Worm (Caenorhabditis elegans) whole organism, young adult: Measurements from ENCODE around the gene Y105C5A.1269.

ENCODE experiments used
- B0019.2 ChIP-seq: fragments of 200-800 bp; sonication (Bioruptor generic); conservative IDR thresholded peaks from 2 replicates; pipeline ENCODE4 v1.3.6; 2022; ENCODE audit warnings: missing genetic modification reagents, missing genetic modification characterization, missing compliant biosample characterization
- B0336.3 ChIP-seq: fragments of 200-800 bp; sonication (Bioruptor generic); IDR thresholded peaks from 2 replicates; pipeline ENCODE4 v1.3.6; 2022; ENCODE audit warnings: missing genetic modification characterization, missing compliant biosample characterization
- C06A6.2 ChIP-seq: fragments of 200-800 bp; sonication (Bioruptor generic); conservative IDR thresholded peaks from 2 replicates; pipeline ENCODE4 v1.3.6; 2022; ENCODE audit warnings: missing genetic modification characterization, missing compliant biosample characterization
- C17E4.6 ChIP-seq: fragments of 200-800 bp; sonication (Bioruptor generic); IDR thresholded peaks from 2 replicates; pipeline ENCODE4 v1.3.6; 2022; ENCODE audit warnings: missing genetic modification reagents, missing genetic modification characterization, missing compliant biosample characterization
- D2030.7 ChIP-seq: fragments of 200-800 bp; sonication (Bioruptor generic); IDR thresholded peaks from 2 replicates; pipeline ENCODE4 v1.3.6; 2022; ENCODE audit warnings: missing genetic modification reagents, missing genetic modification characterization, missing compliant biosample characterization
- F33H1.4 ChIP-seq: fragments of 200-800 bp; sonication (Bioruptor generic); IDR thresholded peaks from 2 replicates; pipeline ENCODE4 v1.3.6; 2022; ENCODE audit warnings: missing genetic modification reagents, missing genetic modification characterization, missing compliant biosample characterization
- F39B2.1 ChIP-seq: fragments of 200-800 bp; sonication (Bioruptor generic); IDR thresholded peaks from 2 replicates; pipeline ENCODE4 v1.3.6; 2022; ENCODE audit warnings: missing genetic modification reagents, missing genetic modification characterization, missing compliant biosample characterization
- Y53F4B.3 ChIP-seq: fragments of 200-800 bp; sonication (Bioruptor generic); IDR thresholded peaks from 2 replicates; pipeline ENCODE4 v1.3.6; 2022; ENCODE audit warnings: missing genetic modification reagents, missing genetic modification characterization, missing compliant biosample characterization
- Y56A3A.18 ChIP-seq: fragments of 200-800 bp; sonication (Bioruptor generic); IDR thresholded peaks from 2 replicates; pipeline ENCODE4 v1.3.6; 2022; ENCODE audit warnings: missing genetic modification reagents, missing genetic modification characterization, missing compliant biosample characterization
- Y67H2A.10 ChIP-seq: fragments of 200-800 bp; sonication (Bioruptor generic); conservative IDR thresholded peaks from 2 replicates; pipeline ENCODE4 v1.3.6; 2022; ENCODE audit warnings: missing genetic modification reagents, missing genetic modification characterization, missing compliant biosample characterization
- Y79H2A.3 ChIP-seq: fragments of 200-800 bp; sonication (Bioruptor generic); conservative IDR thresholded peaks from 2 replicates; pipeline ENCODE4 v1.3.6; 2022; ENCODE audit warnings: missing genetic modification reagents, missing genetic modification characterization, missing compliant biosample characterization
- Y95B8A.8 ChIP-seq: fragments of 200-800 bp; sonication (Bioruptor generic); IDR thresholded peaks from 2 replicates; pipeline ENCODE4 v1.3.6; 2022; ENCODE audit warnings: missing genetic modification reagents, missing genetic modification characterization, missing compliant biosample characterization
- ZK185.1 ChIP-seq: sonication (generic microtip); optimal IDR thresholded peaks from 2 replicates; lab custom pipeline; 2016; ENCODE audit warnings: mild to moderate bottlenecking, missing genetic modification characterization, missing compliant biosample characterization; ENCODE audit not compliant: poor library complexity, severe bottlenecking
- aptf-2 ChIP-seq: fragments of 200-800 bp; sonication (Bioruptor generic); conservative IDR thresholded peaks from 2 replicates; pipeline ENCODE4 v1.3.6; 2022; ENCODE audit warnings: missing genetic modification reagents, missing genetic modification characterization, missing compliant biosample characterization
- attf-3 ChIP-seq: fragments of 200-800 bp; sonication (Bioruptor generic); conservative IDR thresholded peaks from 2 replicates; pipeline ENCODE4 v1.3.6; 2022; ENCODE audit warnings: missing genetic modification reagents, missing genetic modification characterization, missing compliant biosample characterization
- attf-6 ChIP-seq: fragments of 200-800 bp; sonication (Bioruptor generic); IDR thresholded peaks from 2 replicates; pipeline ENCODE4 v1.3.6; 2022; ENCODE audit warnings: missing genetic modification reagents, missing genetic modification characterization, missing compliant biosample characterization
- bed-1 ChIP-seq: fragments of 200-800 bp; sonication (Bioruptor generic); IDR thresholded peaks from 2 replicates; pipeline ENCODE4 v1.3.6; 2022; ENCODE audit warnings: missing genetic modification reagents, missing genetic modification characterization, missing compliant biosample characterization
- cebp-2 ChIP-seq: fragments of 200-800 bp; sonication (Bioruptor generic); IDR thresholded peaks from 2 replicates; pipeline ENCODE4 v1.3.6; 2022; ENCODE audit warnings: missing genetic modification characterization, missing compliant biosample characterization
- ceh-40 ChIP-seq: fragments of 200-800 bp; sonication (Bioruptor generic); IDR thresholded peaks from 2 replicates; pipeline ENCODE4 v1.3.6; 2022; ENCODE audit warnings: missing genetic modification characterization, missing compliant biosample characterization
- ceh-58 ChIP-seq: fragments of 200-800 bp; sonication (Bioruptor generic); IDR thresholded peaks from 2 replicates; pipeline ENCODE4 v1.3.6; 2022; ENCODE audit warnings: missing genetic modification characterization, missing compliant biosample characterization
- ceh-79 ChIP-seq: sonication (generic microtip); optimal IDR thresholded peaks from 2 replicates; lab custom pipeline; 2017; ENCODE audit warnings: mild to moderate bottlenecking, missing genetic modification characterization, missing compliant biosample characterization
- ceh-91 ChIP-seq: fragments of 200-800 bp; sonication (Bioruptor generic); IDR thresholded peaks from 2 replicates; pipeline ENCODE4 v1.3.6; 2022; ENCODE audit warnings: missing genetic modification reagents, missing genetic modification characterization, missing compliant biosample characterization
- dox-1 ChIP-seq: fragments of 200-800 bp; sonication (Bioruptor generic); IDR thresholded peaks from 2 replicates; pipeline ENCODE4 v1.3.6; 2022; ENCODE audit warnings: missing genetic modification reagents, missing genetic modification characterization, missing compliant biosample characterization
- dpl-1 ChIP-seq: fragments of 150-350 bp; optimal IDR thresholded peaks from 2 replicates; lab custom pipeline; 2014; ENCODE audit warnings: missing biosample characterization, missing genetic modification reagents, missing genetic modification characterization
- egl-18 ChIP-seq: fragments of 200-800 bp; sonication (Bioruptor generic); IDR thresholded peaks from 2 replicates; pipeline ENCODE4 v1.3.6; 2022; ENCODE audit warnings: missing genetic modification reagents, missing genetic modification characterization, missing compliant biosample characterization
- egl-44 ChIP-seq: fragments of 200-800 bp; sonication (Bioruptor generic); IDR thresholded peaks from 2 replicates; pipeline ENCODE4 v1.3.6; 2022; ENCODE audit warnings: missing genetic modification reagents, missing genetic modification characterization, missing compliant biosample characterization
- hsf-1 ChIP-seq: fragments of 200-800 bp; sonication (Bioruptor generic); IDR thresholded peaks from 2 replicates; pipeline ENCODE4 v1.3.6; 2022; ENCODE audit warnings: missing genetic modification reagents, missing genetic modification characterization, missing compliant biosample characterization
- let-526 ChIP-seq: fragments of 200-800 bp; sonication (Bioruptor generic); IDR thresholded peaks from 2 replicates; pipeline ENCODE4 v1.3.6; 2022; ENCODE audit warnings: missing genetic modification reagents, missing genetic modification characterization, missing compliant biosample characterization
- let-607 ChIP-seq, 2 experiments: fragments of 200-800 bp in 1 of 2; sonication (Bioruptor generic) in 1 of 2; sonication (generic microtip) in 1 of 2; optimal IDR thresholded peaks; 2 replicates each; lab custom pipeline; 2016 to 2018; ENCODE audit warnings: mild to moderate bottlenecking in 2 of 2, missing compliant biosample characterization in 2 of 2, missing genetic modification characterization in 2 of 2, moderate library complexity in 2 of 2, missing genotype in 1 of 2
- madf-3 ChIP-seq: fragments of 200-800 bp; sonication (Bioruptor generic); IDR thresholded peaks from 2 replicates; pipeline ENCODE4 v1.3.6; 2022; ENCODE audit warnings: missing genetic modification reagents, missing genetic modification characterization, missing compliant biosample characterization
- madf-8 ChIP-seq: fragments of 200-800 bp; sonication (Bioruptor generic); conservative IDR thresholded peaks from 2 replicates; pipeline ENCODE4 v1.3.6; 2022; ENCODE audit warnings: missing genetic modification reagents, missing genetic modification characterization, missing compliant biosample characterization
- mxl-1 ChIP-seq: sonication (generic microtip); optimal IDR thresholded peaks from 2 replicates; lab custom pipeline; 2016; ENCODE audit warnings: missing genetic modification characterization, missing compliant biosample characterization
- nfya-2 ChIP-seq: fragments of 200-800 bp; sonication (Bioruptor generic); IDR thresholded peaks from 2 replicates; pipeline ENCODE4 v1.3.6; 2022; ENCODE audit warnings: missing genetic modification reagents, missing genetic modification characterization, missing compliant biosample characterization
- pbrm-1 ChIP-seq: fragments of 200-800 bp; sonication (Bioruptor generic); IDR thresholded peaks from 2 replicates; pipeline ENCODE4 v1.3.6; 2022; ENCODE audit warnings: missing genetic modification reagents, missing genetic modification characterization, missing compliant biosample characterization
- rcor-1 ChIP-seq: fragments of 200-800 bp; sonication (Bioruptor generic); IDR thresholded peaks from 2 replicates; pipeline ENCODE4 v1.3.6; 2022; ENCODE audit warnings: missing genetic modification reagents, missing genetic modification characterization, missing compliant biosample characterization
- snpc-4 ChIP-seq, 5 experiments: fragments of 150-350 bp in 1 of 5; sonication (generic microtip) in 4 of 5; optimal IDR thresholded peaks; 2 replicates each; lab custom pipeline; 2014 to 2018; ENCODE audit warnings: missing genetic modification characterization in 5 of 5, missing biosample characterization in 3 of 5, antibody characterized with exemption in 2 of 5, mild to moderate bottlenecking in 2 of 5, missing compliant biosample characterization in 2 of 5, missing genotype in 2 of 5, moderate library complexity in 2 of 5, missing genetic modification reagents in 1 of 5
- zim-3 ChIP-seq: sonication (generic microtip); optimal IDR thresholded peaks from 2 replicates; lab custom pipeline; 2017; ENCODE audit warnings: mild to moderate bottlenecking, missing genetic modification characterization, moderate library complexity, missing compliant biosample characterization
- ztf-25 ChIP-seq: fragments of 200-800 bp; sonication (Bioruptor generic); IDR thresholded peaks from 2 replicates; pipeline ENCODE4 v1.3.6; 2022; ENCODE audit warnings: missing genetic modification reagents, missing genetic modification characterization, missing compliant biosample characterization

Y105C5A.1269 gene

DNA sequence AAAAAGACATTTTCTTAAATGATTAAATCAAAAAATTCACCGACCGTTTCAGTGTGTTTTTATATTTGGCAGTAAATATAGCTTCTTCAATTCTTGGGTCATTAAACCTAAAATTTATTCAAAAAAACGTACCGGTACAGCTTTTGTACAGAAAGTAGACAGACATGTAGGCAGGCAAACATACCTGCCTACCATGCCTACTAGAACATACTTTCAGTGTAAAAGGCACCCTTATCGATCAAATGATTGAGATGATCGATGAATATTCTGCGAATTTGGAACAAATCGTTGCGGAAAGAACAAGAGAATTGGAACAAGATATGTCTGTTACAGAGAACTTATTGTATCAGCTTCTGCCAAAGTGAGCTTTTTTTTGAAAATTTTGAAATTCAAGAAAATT lies 32.9 kb downstream of the Y105C5A.1269 start:
- TF ChIP-seq attf-6 (GFP tag; lab: Robert Waterston, UW) (peak; percentile 83), snpc-4 (GFP tag; optimal IDR thresholded peaks at IDR 0.05; lab: Kevin White, UChicago) (peak; percentile 23), snpc-4 (tag; optimal IDR thresholded peaks at IDR 0.05; lab: Kevin White, UChicago) (peak in 2 of 4 experiments; percentile 39 to 63), cebp-2 (no peak), mxl-1 (tag; lab: Kevin White, UChicago) (no peak), Y95B8A.8 (GFP tag; lab: Robert Waterston, UW) (no peak), rcor-1 (no peak), let-607 (tag; optimal IDR thresholded peaks at IDR 0.05; lab: Kevin White, UChicago) (no peak), B0336.3 (GFP tag; lab: Robert Waterston, UW) (no peak)

DNA sequence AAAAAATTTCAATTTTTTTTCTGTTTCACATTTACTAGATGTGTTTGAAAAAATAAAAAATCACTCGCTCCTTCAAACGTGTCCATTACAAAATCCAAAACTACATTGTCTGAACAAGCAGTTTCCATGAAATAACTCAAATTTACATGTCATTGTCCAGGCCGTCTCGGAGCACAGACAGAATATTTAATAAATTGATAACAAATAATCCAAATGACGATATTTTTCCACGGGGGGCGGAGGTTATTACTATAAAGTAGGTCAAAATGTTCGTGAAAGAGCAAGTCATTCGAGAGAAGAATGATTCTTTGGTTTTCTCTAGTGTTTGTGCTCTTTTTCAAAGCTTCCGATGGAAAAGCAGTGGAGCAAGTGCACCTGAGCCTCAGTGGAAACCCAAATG lies 36.7 kb downstream of the Y105C5A.1269 start, which contains the start of gene Y105C5B.3:
Gene Y105C5B.3, plus strand, starts transcription at position 301 of the 400 bp plus-strand sequence.
- TF ChIP-seq dpl-1 (GFP tag; lab: Kevin White, UChicago) (no peak), snpc-4 (GFP tag; optimal IDR thresholded peaks at IDR 0.05; lab: Kevin White, UChicago) (no peak), snpc-4 (tag; optimal IDR thresholded peaks at IDR 0.05; lab: Kevin White, UChicago) (peak in 1 of 4 experiments; percentile 12)

ce11 chrIV:15894133-15894532 lies 46.9 kb downstream of the Y105C5A.1269 start, which contains the start of gene srv-14:
srv-14 (minus strand) TSS chrIV:15894233.
- TF ChIP-seq ZK185.1, result no peak
- no peak for TF ChIP-seq let-526 (GFP tag; lab: Robert Waterston, UW)
- no peak for TF ChIP-seq zim-3

- peak; percentile 62; the same call in 1 of the 2 replicates for TF ChIP-seq attf-6 (GFP tag; lab: Robert Waterston, UW)
- no peak for TF ChIP-seq ceh-79 (tag; lab: Kevin White, UChicago)
- no peak for TF ChIP-seq snpc-4 (GFP tag; optimal IDR thresholded peaks at IDR 0.05; lab: Kevin White, UChicago)
- peak in 1 of 4 experiments; percentile 7 for TF ChIP-seq snpc-4 (tag; optimal IDR thresholded peaks at IDR 0.05; lab: Kevin White, UChicago)
Measured at ce11 chrIV:15894819-15895218, 47.6 kb downstream of the Y105C5A.1269 start.

- TF ChIP-seq D2030.7 (GFP tag; lab: Robert Waterston, UW) (peak; percentile 100), ceh-58 (GFP tag; lab: Robert Waterston, UW) (peak; percentile 100; the same call in 1 of the 2 replicates), ceh-40 (GFP tag; lab: Robert Waterston, UW) (peak; percentile 98), egl-18 (GFP tag; lab: Robert Waterston, UW) (peak; percentile 98; the same call in 1 of the 2 replicates), F39B2.1 (GFP tag; lab: Robert Waterston, UW) (peak; percentile 97), Y56A3A.18 (GFP tag; lab: Robert Waterston, UW) (peak; percentile 100), attf-3 (peak; percentile 81), ztf-25 (GFP tag; lab: Robert Waterston, UW) (peak; percentile 97), bed-1 (GFP tag; lab: Robert Waterston, UW) (peak; percentile 97), egl-44 (peak; percentile 95; the same call in 1 of the 2 replicates), rcor-1 (peak; percentile 99), cebp-2 (peak; percentile 97; the same call in 1 of the 2 replicates), nfya-2 (peak; percentile 95), C17E4.6 (peak; percentile 97), F33H1.4 (GFP tag; lab: Robert Waterston, UW) (peak; percentile 71), madf-3 (peak; percentile 96), Y67H2A.10 (GFP tag; lab: Robert Waterston, UW) (peak; percentile 99), ceh-91 (GFP tag; lab: Robert Waterston, UW) (peak; percentile 71), pbrm-1 (peak; percentile 97), madf-8 (GFP tag; lab: Robert Waterston, UW) (peak; percentile 85), Y53F4B.3 (GFP tag; lab: Robert Waterston, UW) (peak; percentile 98), Y95B8A.8 (GFP tag; lab: Robert Waterston, UW) (peak; percentile 98), hsf-1 (peak; percentile 100), let-526 (GFP tag; lab: Robert Waterston, UW) (peak; percentile 98), dox-1 (GFP tag; lab: Robert Waterston, UW) (peak; percentile 100; the same call in 1 of the 2 replicates), attf-6 (GFP tag; lab: Robert Waterston, UW) (peak; percentile 99), B0019.2 (GFP tag; lab: Robert Waterston, UW) (peak; percentile 99), Y79H2A.3 (GFP tag; lab: Robert Waterston, UW) (peak; percentile 100), C06A6.2 (peak; percentile 86; the same call in 1 of the 2 replicates), aptf-2 (GFP tag; lab: Robert Waterston, UW) (0 out of 2 replicates have a peak, but pooled peaks have one; percentile 47)
Measured at ce11 chrIV:15895861-15896260, 48.7 kb downstream of the Y105C5A.1269 start.
